Worm (Caenorhabditis elegans): ENCODE data around the gene orc-1.
A peak's percentile ranks its signal among the peaks of the same experiment; 100 is the strongest.

Gene orc-1

ce11 chrIII:10634576-10634975 lies 8.4 kb upstream of the orc-1 start:
- no peak for TF ChIP-seq nhr-21 (tag; optimal IDR thresholded peaks at IDR 0.05)
- TF ChIP-seq fos-1 (tag; optimal IDR thresholded peaks at IDR 0.05), result peak; percentile 32
- no peak for TF ChIP-seq mbf-1 (tag; optimal IDR thresholded peaks at IDR 0.05)
- TF ChIP-seq nhr-237 (tag; optimal IDR thresholded peaks at IDR 0.05), result no peak
- no peak for TF ChIP-seq ztf-11 (tag; optimal IDR thresholded peaks at IDR 0.05)
- no peak for TF ChIP-seq unc-39 (tag; optimal IDR thresholded peaks at IDR 0.05)
- TF ChIP-seq nhr-25 (tag; optimal IDR thresholded peaks at IDR 0.05), result no peak
- TF ChIP-seq elt-3 (tag; optimal IDR thresholded peaks at IDR 0.05), result no peak
- TF ChIP-seq ceh-82 (tag; optimal IDR thresholded peaks at IDR 0.05), result no peak
- no peak for TF ChIP-seq gmeb-1 (tag; optimal IDR thresholded peaks at IDR 0.05)
- no peak for TF ChIP-seq lsy-2 (tag; optimal IDR thresholded peaks at IDR 0.05)
- TF ChIP-seq dmd-4 (tag; optimal IDR thresholded peaks at IDR 0.05), result no peak
- peak; percentile 57 for TF ChIP-seq Y55F3AM.14 (GFP tag; optimal IDR thresholded peaks at IDR 0.05)
- no peak for TF ChIP-seq nhr-6 (tag; optimal IDR thresholded peaks at IDR 0.05)
- no peak for TF ChIP-seq lin-39 (tag; optimal IDR thresholded peaks at IDR 0.05)
- TF ChIP-seq peb-1 (tag; optimal IDR thresholded peaks at IDR 0.05), result no peak
- peak; percentile 17 for TF ChIP-seq zag-1 (tag; optimal IDR thresholded peaks at IDR 0.05)
- no peak for TF ChIP-seq C34F6.9 (tag; optimal IDR thresholded peaks at IDR 0.05)
- TF ChIP-seq nhr-23 (tag; optimal IDR thresholded peaks at IDR 0.05), result no peak
- TF ChIP-seq lin-11 (tag; optimal IDR thresholded peaks at IDR 0.05), result no peak
- TF ChIP-seq nhr-12 (tag; optimal IDR thresholded peaks at IDR 0.05), result no peak
- TF ChIP-seq unc-55 (GFP tag; optimal IDR thresholded peaks at IDR 0.05), result no peak
- no peak for TF ChIP-seq nhr-129 (tag; optimal IDR thresholded peaks at IDR 0.05)

DNA sequence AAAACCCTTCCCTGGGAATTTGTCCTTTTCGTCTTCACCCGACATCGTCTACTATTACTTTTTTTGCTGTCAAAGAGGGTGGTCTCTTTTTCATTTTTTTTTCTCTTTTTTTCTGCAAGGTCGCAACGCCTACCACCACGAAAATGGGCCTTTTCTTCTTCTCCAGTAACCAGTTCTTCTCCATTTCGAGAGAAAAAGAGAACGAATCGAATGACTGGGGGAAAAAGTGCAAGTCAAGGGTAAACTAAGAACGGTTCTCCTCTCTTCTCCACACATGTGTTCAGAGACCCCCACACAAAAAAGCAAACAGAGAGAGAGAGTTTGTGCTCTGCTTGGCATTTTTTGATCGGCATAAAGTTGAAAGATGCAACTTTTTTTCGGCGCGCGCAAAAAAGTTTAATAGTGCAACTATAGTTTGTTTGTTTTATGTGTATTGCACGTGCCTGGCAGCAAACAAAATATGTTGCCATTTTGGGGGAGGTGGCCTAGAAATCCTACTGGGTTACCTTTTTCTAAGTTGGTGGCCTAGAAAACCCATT lies 6.4 kb upstream of the orc-1 start:
- TF ChIP-seq ztf-1 (GFP tag; conservative IDR thresholded peaks at IDR 0.05), result no peak
- peak; percentile 41 for TF ChIP-seq sma-9 (GFP tag; optimal IDR thresholded peaks at IDR 0.05)
- no peak for TF ChIP-seq sma-9 (tag; optimal IDR thresholded peaks at IDR 0.05)
- no peak for TF ChIP-seq lsy-2 (tag; optimal IDR thresholded peaks at IDR 0.05)
- peak; percentile 32 for TF ChIP-seq nhr-129 (tag; optimal IDR thresholded peaks at IDR 0.05)
- no peak for TF ChIP-seq skn-1 (tag; optimal IDR thresholded peaks at IDR 0.05)
- TF ChIP-seq dmd-4 (tag; optimal IDR thresholded peaks at IDR 0.05), result no peak
- no peak for TF ChIP-seq ZK546.5 (tag; optimal IDR thresholded peaks at IDR 0.05)
- no peak for TF ChIP-seq nhr-237 (tag; optimal IDR thresholded peaks at IDR 0.05)
- peak; percentile 32 for TF ChIP-seq egl-27 (tag; optimal IDR thresholded peaks at IDR 0.05)
- no peak for TF ChIP-seq nhr-23 (tag; optimal IDR thresholded peaks at IDR 0.05)
- no peak for TF ChIP-seq lin-11 (tag; optimal IDR thresholded peaks at IDR 0.05)
- TF ChIP-seq crh-2 (tag; optimal IDR thresholded peaks at IDR 0.05), result no peak
- no peak for TF ChIP-seq R02D3.7 (tag; optimal IDR thresholded peaks at IDR 0.05)
- no peak for TF ChIP-seq mdl-1 (tag; optimal IDR thresholded peaks at IDR 0.05)
- TF ChIP-seq snpc-4 (tag; optimal IDR thresholded peaks at IDR 0.05), result no peak
- TF ChIP-seq nhr-77 (tag; optimal IDR thresholded peaks at IDR 0.05), result no peak
- no peak for TF ChIP-seq unc-39 (tag; optimal IDR thresholded peaks at IDR 0.05)
- no peak for TF ChIP-seq ztf-11 (tag; optimal IDR thresholded peaks at IDR 0.05)
- no peak for TF ChIP-seq nhr-6 (tag; optimal IDR thresholded peaks at IDR 0.05)
- no peak for TF ChIP-seq ama-1 (optimal IDR thresholded peaks at IDR 0.05)
- peak; percentile 33 for TF ChIP-seq fos-1 (tag; optimal IDR thresholded peaks at IDR 0.05)
- TF ChIP-seq unc-55 (GFP tag; optimal IDR thresholded peaks at IDR 0.05), result no peak
- no peak for TF ChIP-seq ztf-4 (tag; optimal IDR thresholded peaks at IDR 0.05)
- no peak for TF ChIP-seq gmeb-1 (tag; optimal IDR thresholded peaks at IDR 0.05)
- TF ChIP-seq zag-1 (tag; optimal IDR thresholded peaks at IDR 0.05), result no peak
- peak; percentile 82 for TF ChIP-seq F13H6.1 (tag; optimal IDR thresholded peaks at IDR 0.05)
- no peak for TF ChIP-seq ceh-16 (tag; optimal IDR thresholded peaks at IDR 0.05)
- no peak for TF ChIP-seq nhr-12 (tag; optimal IDR thresholded peaks at IDR 0.05)
- TF ChIP-seq mbf-1 (tag; optimal IDR thresholded peaks at IDR 0.05), result no peak
- peak; percentile 44 for TF ChIP-seq blmp-1 (tag; optimal IDR thresholded peaks at IDR 0.05; ENCODE audit: insufficient read depth)
- no peak for TF ChIP-seq alr-1 (tag; optimal IDR thresholded peaks at IDR 0.05)
- TF ChIP-seq nhr-25 (tag; optimal IDR thresholded peaks at IDR 0.05), result no peak

DNA sequence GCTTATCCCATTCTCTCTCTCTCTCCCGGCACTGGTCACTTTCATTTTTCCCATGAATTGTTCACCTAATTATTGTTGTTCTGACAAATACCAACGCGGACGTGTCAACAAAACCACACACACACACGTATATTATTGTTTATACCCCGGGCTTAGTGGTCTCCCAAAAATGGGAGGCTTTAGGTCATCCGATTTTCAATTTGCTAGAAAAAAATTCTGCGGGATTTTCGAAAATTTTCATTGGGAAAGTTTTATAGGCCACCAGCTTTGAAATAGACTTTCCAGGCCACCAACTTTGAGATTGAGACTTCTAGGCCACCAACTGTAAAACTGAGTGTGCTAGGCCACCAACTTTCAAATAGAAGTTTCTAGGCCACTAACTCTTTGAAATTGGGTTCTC lies 5.0 kb upstream of the orc-1 start:
- TF ChIP-seq unc-62 (GFP tag; optimal IDR thresholded peaks at IDR 0.05), result no peak
- no peak for TF ChIP-seq lsy-2 (tag; optimal IDR thresholded peaks at IDR 0.05)
- TF ChIP-seq nhr-12 (tag; optimal IDR thresholded peaks at IDR 0.05), result no peak
- TF ChIP-seq nhr-129 (tag; optimal IDR thresholded peaks at IDR 0.05), result no peak
- TF ChIP-seq lin-11 (tag; optimal IDR thresholded peaks at IDR 0.05), result no peak
- no peak for TF ChIP-seq mab-5 (tag; optimal IDR thresholded peaks at IDR 0.05)
- no peak for TF ChIP-seq alr-1 (tag; optimal IDR thresholded peaks at IDR 0.05)
- no peak for TF ChIP-seq ztf-1 (GFP tag; conservative IDR thresholded peaks at IDR 0.05)
- TF ChIP-seq unc-39 (tag; optimal IDR thresholded peaks at IDR 0.05), result no peak
- no peak for TF ChIP-seq ztf-11 (tag; optimal IDR thresholded peaks at IDR 0.05)
- TF ChIP-seq lin-13 (GFP tag; optimal IDR thresholded peaks at IDR 0.05), result no peak
- TF ChIP-seq nhr-10 (tag; optimal IDR thresholded peaks at IDR 0.05), result no peak
- TF ChIP-seq elt-1 (tag; optimal IDR thresholded peaks at IDR 0.05), result no peak
- TF ChIP-seq peb-1 (tag; optimal IDR thresholded peaks at IDR 0.05), result no peak
- TF ChIP-seq nhr-11 (tag; optimal IDR thresholded peaks at IDR 0.05), result no peak
- no peak for TF ChIP-seq aly-2 (tag; optimal IDR thresholded peaks at IDR 0.05)
- TF ChIP-seq ZK546.5 (tag; optimal IDR thresholded peaks at IDR 0.05), result no peak
- no peak for TF ChIP-seq nhr-6 (tag; optimal IDR thresholded peaks at IDR 0.05)
- TF ChIP-seq crh-2 (tag; optimal IDR thresholded peaks at IDR 0.05), result no peak
- TF ChIP-seq ztf-4 (tag; optimal IDR thresholded peaks at IDR 0.05), result no peak
